Fruit fly (Drosophila melanogaster) whole organism, wandering third instar larva: ENCODE measurements around the gene Qsox2.

ENCODE experiments used
- Abd-B ChIP-seq: fragments of >200 bp; optimal IDR thresholded peaks from 2 replicates; lab custom pipeline; 2017; ENCODE audit warnings: missing biosample characterization, missing genetic modification characterization
- CG32264 ChIP-seq: fragments of 200-800 bp; sonication (Bioruptor generic); optimal IDR thresholded peaks from 2 replicates; lab custom pipeline; 2016; ENCODE audit warnings: missing biosample characterization, missing genetic modification characterization
- CG9705 ChIP-seq: fragments of 200-800 bp; sonication (Bioruptor generic); optimal IDR thresholded peaks from 2 replicates; lab custom pipeline; 2018; ENCODE audit warnings: missing biosample characterization, mild to moderate bottlenecking, missing genetic modification characterization
- CrebA ChIP-seq: fragments of 200-800 bp; sonication (Bioruptor generic); optimal IDR thresholded peaks from 2 replicates; lab custom pipeline; 2016; ENCODE audit warnings: missing biosample characterization, mild to moderate bottlenecking, missing genetic modification characterization, borderline replicate concordance
- Dfd ChIP-seq: fragments of >200 bp; optimal IDR thresholded peaks from 2 replicates; lab custom pipeline; 2017; ENCODE audit warnings: missing biosample characterization, missing genetic modification characterization
- Dif ChIP-seq: fragments of 200-275, 200-300 bp; sonication (Bioruptor generic); optimal IDR thresholded peaks from 2 replicates; lab custom pipeline; 2018; ENCODE audit warnings: missing biosample characterization, missing genetic modification characterization; ENCODE audit not compliant: partially characterized antibody
- GATAd ChIP-seq: sonication (Bioruptor generic); optimal IDR thresholded peaks from 2 replicates; lab custom pipeline; 2016; ENCODE audit warnings: missing biosample characterization, missing genetic modification characterization
- HLH106 ChIP-seq: fragments of 200-800 bp; optimal IDR thresholded peaks from 3 replicates; lab custom pipeline; 2019; ENCODE audit warnings: missing biosample characterization, mild to moderate bottlenecking, missing genetic modification characterization, moderate library complexity
- Hnf4 ChIP-seq: fragments of 200-800 bp; sonication (Bioruptor generic); optimal IDR thresholded peaks from 2 replicates; lab custom pipeline; 2016; ENCODE audit warnings: missing biosample characterization, mild to moderate bottlenecking, missing genetic modification characterization
- Hr78 ChIP-seq: fragments of >200 bp; optimal IDR thresholded peaks from 2 replicates; lab custom pipeline; 2017; ENCODE audit warnings: missing biosample characterization, missing genetic modification characterization
- Hr83 ChIP-seq: fragments of 200-300 bp; sonication (Bioruptor generic); optimal IDR thresholded peaks from 2 replicates; lab custom pipeline; 2016; ENCODE audit warnings: missing biosample characterization, mild to moderate bottlenecking, missing genetic modification characterization, moderate library complexity; ENCODE audit not compliant: poor library complexity, severe bottlenecking
- Jra ChIP-seq: sonication (Bioruptor generic); optimal IDR thresholded peaks from 2 replicates; lab custom pipeline; 2016; ENCODE audit warnings: missing biosample characterization, missing genetic modification characterization
- Mio ChIP-seq: sonication (Bioruptor generic); optimal IDR thresholded peaks from 2 replicates; lab custom pipeline; 2016; ENCODE audit warnings: missing biosample characterization, missing genetic modification characterization
- Myc ChIP-seq: fragments of >200 bp; optimal IDR thresholded peaks from 2 replicates; lab custom pipeline; 2017
- N ChIP-seq: fragments of >200 bp; optimal IDR thresholded peaks from 2 replicates; lab custom pipeline; 2018; ENCODE audit warnings: missing biosample characterization, missing external identifiers, missing genetic modification characterization
- OdsH ChIP-seq: fragments of 200-800 bp; sonication (Bioruptor generic); optimal IDR thresholded peaks from 2 replicates; lab custom pipeline; 2016; ENCODE audit warnings: missing biosample characterization, mild to moderate bottlenecking, missing genetic modification characterization
- Rel ChIP-seq, 2 experiments: fragments of 200-800 bp; sonication (Bioruptor generic) in 1 of 2; optimal IDR thresholded peaks; 2 replicates in 1 of 2; 3 replicates in 1 of 2; lab custom pipeline; 2016 to 2019; ENCODE audit warnings: mild to moderate bottlenecking in 2 of 2, missing biosample characterization in 2 of 2, missing genetic modification characterization in 2 of 2, moderate library complexity in 1 of 2
- Sp1 ChIP-seq: fragments of 200-800 bp; sonication (Bioruptor generic); optimal IDR thresholded peaks from 3 replicates; lab custom pipeline; 2019; ENCODE audit warnings: missing biosample characterization, mild to moderate bottlenecking, missing genetic modification characterization, moderate library complexity
- Vsx2 ChIP-seq: fragments of 200-300, 225-300 bp; sonication (Bioruptor generic); optimal IDR thresholded peaks from 2 replicates; lab custom pipeline; 2018; ENCODE audit warnings: missing biosample characterization, missing genetic modification characterization; ENCODE audit not compliant: partially characterized antibody
- br ChIP-seq: fragments of 200-800 bp; sonication (Bioruptor generic); optimal IDR thresholded peaks from 2 replicates; lab custom pipeline; 2016; ENCODE audit warnings: missing biosample characterization, missing genetic modification characterization
- brk ChIP-seq: fragments of 200-800 bp; sonication (Bioruptor generic); optimal IDR thresholded peaks from 2 replicates; lab custom pipeline; 2016; ENCODE audit warnings: missing biosample characterization, mild to moderate bottlenecking, missing genetic modification characterization
- dl ChIP-seq, 2 experiments: fragments of 175-275, 200-275 bp in 1 of 2; fragments of 200-275 bp in 1 of 2; sonication (Bioruptor generic); optimal IDR thresholded peaks; lab custom pipeline; 2018; ENCODE audit warnings: mild to moderate bottlenecking in 2 of 2, missing biosample characterization in 2 of 2, missing genetic modification characterization in 2 of 2, moderate library complexity in 2 of 2; ENCODE audit not compliant: partially characterized antibody in 2 of 2, insufficient read depth in 1 of 2
- dmrt93B ChIP-seq: fragments of 200-800 bp; sonication (Bioruptor generic); optimal IDR thresholded peaks from 2 replicates; lab custom pipeline; 2018; ENCODE audit warnings: missing biosample characterization, mild to moderate bottlenecking, missing genetic modification characterization
- dsf ChIP-seq: sonication (Bioruptor generic); optimal IDR thresholded peaks from 2 replicates; lab custom pipeline; 2016; ENCODE audit warnings: missing biosample characterization, missing genetic modification characterization, borderline replicate concordance
- ey ChIP-seq: fragments of 200-800 bp; sonication (Bioruptor generic); optimal IDR thresholded peaks from 2 replicates; lab custom pipeline; 2016; ENCODE audit warnings: missing biosample characterization, missing genetic modification characterization
- foxo ChIP-seq, 2 experiments: fragments of 200-800 bp; sonication (Bioruptor generic); optimal IDR thresholded peaks; 2 replicates in 1 of 2; 3 replicates in 1 of 2; lab custom pipeline; 2016 to 2017; ENCODE audit warnings: missing biosample characterization in 2 of 2, missing genetic modification characterization in 2 of 2
- fru ChIP-seq: fragments of 200-800 bp; sonication (Bioruptor generic); optimal IDR thresholded peaks from 3 replicates; lab custom pipeline; 2016; ENCODE audit warnings: missing biosample characterization, mild to moderate bottlenecking, missing genetic modification characterization
- h ChIP-seq: fragments of 200-800 bp; sonication (Bioruptor generic); optimal IDR thresholded peaks from 3 replicates; lab custom pipeline; 2016; ENCODE audit warnings: missing biosample characterization, mild to moderate bottlenecking, missing genetic modification characterization
- jim ChIP-seq: fragments of 175-275, 200-325 bp; sonication (Bioruptor generic); optimal IDR thresholded peaks from 2 replicates; lab custom pipeline; 2016; ENCODE audit warnings: missing biosample characterization, mild to moderate bottlenecking, missing genetic modification characterization
- lola ChIP-seq: fragments of >200 bp; optimal IDR thresholded peaks from 2 replicates; lab custom pipeline; 2017; ENCODE audit warnings: missing biosample characterization, missing genetic modification characterization
- pan ChIP-seq: fragments of >200 bp; optimal IDR thresholded peaks from 2 replicates; lab custom pipeline; 2017
- psq ChIP-seq: fragments of 200-800 bp; sonication (Bioruptor generic); optimal IDR thresholded peaks from 3 replicates; lab custom pipeline; 2017; ENCODE audit warnings: missing biosample characterization, mild to moderate bottlenecking, missing genetic modification characterization, moderate library complexity
- rgr ChIP-seq: fragments of 200-800 bp; sonication (Bioruptor generic); optimal IDR thresholded peaks from 3 replicates; lab custom pipeline; 2016; ENCODE audit warnings: missing biosample characterization, mild to moderate bottlenecking, missing genetic modification characterization
- sage ChIP-seq: fragments of 200-800 bp; sonication (Bioruptor generic); optimal IDR thresholded peaks from 2 replicates; lab custom pipeline; 2016; ENCODE audit warnings: missing biosample characterization, mild to moderate bottlenecking, missing genetic modification characterization
- sv ChIP-seq: fragments of 200-800 bp; sonication (Bioruptor generic); optimal IDR thresholded peaks from 3 replicates; lab custom pipeline; 2016; ENCODE audit warnings: missing biosample characterization, missing genetic modification characterization
- tai ChIP-seq: sonication (Bioruptor generic); optimal IDR thresholded peaks from 2 replicates; lab custom pipeline; 2016; ENCODE audit warnings: missing biosample characterization, missing genetic modification characterization
- usp ChIP-seq: fragments of >200 bp; optimal IDR thresholded peaks from 2 replicates; lab custom pipeline; 2017; ENCODE audit warnings: missing biosample characterization, missing genetic modification characterization
- woc ChIP-seq: sonication (Bioruptor generic); optimal IDR thresholded peaks from 2 replicates; lab custom pipeline; 2016; ENCODE audit warnings: missing biosample characterization, mild to moderate bottlenecking, missing genetic modification characterization

Qsox2 gene

DNA sequence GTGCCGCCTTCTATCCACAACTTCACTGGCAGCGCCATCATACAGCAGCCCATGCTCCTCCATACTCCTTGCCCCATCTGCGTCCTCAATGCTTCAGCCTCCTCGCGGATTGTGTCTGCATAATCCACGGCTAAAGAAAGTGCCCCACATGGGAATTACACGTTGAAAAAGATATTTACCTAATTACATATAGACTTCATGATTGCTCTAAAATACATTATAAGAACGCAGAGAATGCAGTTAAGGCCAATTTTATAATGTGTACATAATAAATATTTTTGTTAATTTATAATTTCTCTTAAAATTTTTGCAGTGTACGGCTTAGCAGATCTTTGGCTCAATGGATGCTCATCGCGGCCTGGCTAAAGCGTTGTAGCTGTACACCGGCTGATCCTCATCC is 7.9 kb upstream of the Qsox2 start:
- TF ChIP-seq pan (no peak), br (peak; percentile 27), rgr (peak; percentile 68), usp (GFP tag; lab: Kevin White, UChicago) (no peak), CG9705 (GFP tag; lab: Kevin White, UChicago) (peak; percentile 32), dsf (no peak), Hnf4 (GFP tag; lab: Kevin White, UChicago) (peak; percentile 49), Myc (no peak), Vsx2 (no peak), foxo (GFP tag; optimal IDR thresholded peaks at IDR 0.05; lab: Kevin White, UChicago) (peak in 1 of 2 experiments; percentile 69), sage (GFP tag; lab: Kevin White, UChicago) (peak; percentile 29), jim (no peak), h (GFP tag; lab: Kevin White, UChicago) (peak; percentile 79), dmrt93B (peak; percentile 57), Abd-B (GFP tag; lab: Kevin White, UChicago) (no peak), HLH106 (peak; percentile 78), Dif (GFP tag; lab: Kevin White, UChicago) (no peak), brk (GFP tag; lab: Kevin White, UChicago) (peak; percentile 67), CrebA (GFP tag; lab: Kevin White, UChicago) (no peak), Rel (GFP tag; optimal IDR thresholded peaks at IDR 0.05; lab: Kevin White, UChicago) (no peak), Rel (tag; optimal IDR thresholded peaks at IDR 0.05; lab: Kevin White, UChicago) (no peak), Sp1 (GFP tag; lab: Kevin White, UChicago) (peak; percentile 79), OdsH (peak; percentile 78), fru (GFP tag; lab: Kevin White, UChicago) (peak; percentile 67), woc (GFP tag; lab: Kevin White, UChicago) (peak; percentile 49), Dfd (GFP tag; lab: Kevin White, UChicago) (no peak), ey (peak; percentile 62), GATAd (GFP tag; lab: Kevin White, UChicago) (no peak), sv (GFP tag; lab: Kevin White, UChicago) (no peak), N (GFP tag; lab: Kevin White, UChicago) (no peak), lola (GFP tag; lab: Kevin White, UChicago) (no peak), Hr78 (GFP tag; lab: Kevin White, UChicago) (no peak), psq (peak; percentile 66), dl (GFP tag; optimal IDR thresholded peaks at IDR 0.05; lab: Kevin White, UChicago; ENCODE audit: insufficient read depth in 1 of 2, partially characterized antibody in 2 of 2) (no peak), tai (GFP tag; lab: Kevin White, UChicago) (no peak), Jra (GFP tag; lab: Kevin White, UChicago) (no peak), Mio (GFP tag; lab: Kevin White, UChicago) (no peak), CG32264 (GFP tag; lab: Kevin White, UChicago) (no peak), Hr83 (GFP tag; lab: Kevin White, UChicago) (no peak)

DNA sequence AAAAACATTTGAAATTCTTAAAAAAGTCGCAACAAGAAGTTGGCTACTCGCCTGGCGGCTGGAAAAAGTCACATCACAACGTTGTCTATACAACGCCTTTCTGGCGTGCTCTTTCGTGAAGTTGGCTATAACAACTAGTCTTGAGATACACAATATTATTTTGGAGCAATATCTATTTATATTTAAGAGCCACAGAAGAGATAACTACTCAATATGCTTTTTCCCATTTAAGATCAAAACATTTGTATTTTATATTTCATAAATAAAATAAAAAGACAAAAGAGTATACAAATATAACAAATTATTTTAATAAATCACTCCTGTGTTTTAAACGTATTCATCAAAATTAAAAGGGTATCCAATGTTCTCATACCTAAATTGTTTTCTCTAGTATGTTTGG is 6.7 kb upstream of the Qsox2 start:
- TF ChIP-seq CrebA (GFP tag; lab: Kevin White, UChicago) (no peak), Hr78 (GFP tag; lab: Kevin White, UChicago) (no peak), dl (GFP tag; optimal IDR thresholded peaks at IDR 0.05; lab: Kevin White, UChicago; ENCODE audit: insufficient read depth in 1 of 2, partially characterized antibody in 2 of 2) (no peak), Dfd (GFP tag; lab: Kevin White, UChicago) (no peak), HLH106 (no peak), Rel (GFP tag; optimal IDR thresholded peaks at IDR 0.05; lab: Kevin White, UChicago) (no peak), Rel (tag; optimal IDR thresholded peaks at IDR 0.05; lab: Kevin White, UChicago) (no peak), usp (GFP tag; lab: Kevin White, UChicago) (no peak), Jra (GFP tag; lab: Kevin White, UChicago) (no peak), Hr83 (GFP tag; lab: Kevin White, UChicago) (no peak), Dif (GFP tag; lab: Kevin White, UChicago) (no peak), GATAd (GFP tag; lab: Kevin White, UChicago) (no peak), CG32264 (GFP tag; lab: Kevin White, UChicago) (no peak)
